Worm (Caenorhabditis elegans) whole organism, mixed stage, embryonic: ENCODE data around the gene sre-47.

Experiments
- blmp-1 ChIP-seq: fragments of 150-350 bp; optimal IDR thresholded peaks from 2 replicates; lab custom pipeline; 2014; ENCODE audit warnings: missing biosample characterization, missing genetic modification characterization
- ceh-43 ChIP-seq: fragments of 200-800 bp; sonication (Bioruptor generic); optimal IDR thresholded peaks from 2 replicates; lab custom pipeline; 2018; ENCODE audit warnings: mild to moderate bottlenecking, missing genetic modification characterization, moderate library complexity, missing compliant biosample characterization
- ceh-83 ChIP-seq: fragments of 200-800 bp; sonication (Bioruptor generic); optimal IDR thresholded peaks from 2 replicates; lab custom pipeline; 2018; ENCODE audit warnings: mild to moderate bottlenecking, missing genetic modification characterization, missing compliant biosample characterization
- elt-1 ChIP-seq: sonication (generic microtip); optimal IDR thresholded peaks from 2 replicates; lab custom pipeline; 2017; ENCODE audit warnings: missing genetic modification characterization, mild to moderate bottlenecking, missing compliant biosample characterization, antibody characterized with exemption, moderate library complexity, borderline replicate concordance; ENCODE audit not compliant: insufficient read depth
- elt-3 ChIP-seq: fragments of 150-350 bp; optimal IDR thresholded peaks from 2 replicates; lab custom pipeline; 2014; ENCODE audit warnings: missing biosample characterization, missing genetic modification characterization
- lin-32 ChIP-seq: fragments of 200-800 bp; sonication (Bioruptor generic); optimal IDR thresholded peaks from 2 replicates; lab custom pipeline; 2018; ENCODE audit warnings: mild to moderate bottlenecking, missing genetic modification characterization, missing compliant biosample characterization
- mab-5 ChIP-seq: fragments of 150-350 bp; optimal IDR thresholded peaks from 2 replicates; lab custom pipeline; 2014; ENCODE audit warnings: missing biosample characterization, missing genetic modification characterization
- nhr-237 ChIP-seq: fragments of 150-350 bp; optimal IDR thresholded peaks from 2 replicates; lab custom pipeline; 2014; ENCODE audit warnings: missing biosample characterization, missing genetic modification characterization
- nhr-28 ChIP-seq: fragments of 150-350 bp; optimal IDR thresholded peaks from 2 replicates; lab custom pipeline; 2014; ENCODE audit warnings: missing biosample characterization, missing genetic modification characterization
- snpc-4 ChIP-seq: fragments of 150-350 bp; optimal IDR thresholded peaks from 2 replicates; lab custom pipeline; 2014; ENCODE audit warnings: missing biosample characterization, missing genetic modification characterization
- sptf-1 ChIP-seq: sonication (generic microtip); optimal IDR thresholded peaks from 2 replicates; lab custom pipeline; 2017; ENCODE audit warnings: mild to moderate bottlenecking, missing genetic modification characterization, moderate library complexity, missing compliant biosample characterization
- unc-120 ChIP-seq: sonication (generic microtip); optimal IDR thresholded peaks from 2 replicates; lab custom pipeline; 2017; ENCODE audit warnings: missing genetic modification characterization, missing compliant biosample characterization; ENCODE audit not compliant: poor library complexity, severe bottlenecking
- ztf-11 ChIP-seq: fragments of 150-350 bp; optimal IDR thresholded peaks from 2 replicates; lab custom pipeline; 2014; ENCODE audit warnings: missing biosample characterization, missing genetic modification characterization

DNA sequence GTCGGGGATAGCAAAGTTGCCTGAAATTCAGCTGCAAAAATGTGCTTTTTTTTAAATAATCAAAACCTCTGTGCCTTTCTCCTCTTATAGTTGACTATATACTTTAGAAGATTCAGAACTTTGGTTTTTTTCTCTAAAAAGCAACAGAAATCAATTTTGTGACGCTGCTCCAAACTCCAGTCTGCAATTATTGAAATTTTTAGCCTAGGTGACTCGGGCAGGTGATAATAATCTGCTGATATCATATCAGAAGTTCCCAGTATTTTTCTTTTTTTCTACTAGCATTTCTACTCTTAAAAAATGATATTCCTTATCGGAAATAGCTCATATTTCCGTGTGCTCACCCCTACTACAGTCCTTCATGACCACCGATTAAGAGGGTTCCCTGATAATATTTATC is 35.2 kb downstream of the sre-47 start, which contains the start of gene sre-44:
- no peak for TF ChIP-seq elt-3 (tag; lab: Kevin White, UChicago)
- no peak for TF ChIP-seq elt-1 (tag; lab: Kevin White, UChicago)
- TF ChIP-seq mab-5 (tag; lab: Kevin White, UChicago) = no peak
- TF ChIP-seq ceh-83 (GFP tag; lab: Kevin White, UChicago) = no peak
- no peak for TF ChIP-seq snpc-4 (tag; lab: Kevin White, UChicago)
- no peak for TF ChIP-seq unc-120 (tag; lab: Kevin White, UChicago)
- no peak for TF ChIP-seq ztf-11 (tag; lab: Kevin White, UChicago)
- TF ChIP-seq blmp-1 (tag; lab: Kevin White, UChicago) = no peak
- TF ChIP-seq lin-32 (GFP tag; lab: Kevin White, UChicago) = no peak
- TF ChIP-seq ceh-43 = no peak
- no peak for TF ChIP-seq sptf-1
- TF ChIP-seq nhr-237 = no peak
- TF ChIP-seq nhr-28 = no peak
